Fruit fly (Drosophila melanogaster) whole organism: ENCODE data around the gene Cln7.

Source experiments
- EcR ChIP-seq, 2 experiments: fragments of >200 bp; optimal IDR thresholded peaks; 2 replicates each; lab custom pipeline; 2017; ENCODE audit warnings: missing biosample characterization in 2 of 2, missing genetic modification characterization in 2 of 2, missing genetic modification reagents in 2 of 2
- psq ChIP-seq: fragments of >200 bp; optimal IDR thresholded peaks from 2 replicates; lab custom pipeline; 2017

DNA sequence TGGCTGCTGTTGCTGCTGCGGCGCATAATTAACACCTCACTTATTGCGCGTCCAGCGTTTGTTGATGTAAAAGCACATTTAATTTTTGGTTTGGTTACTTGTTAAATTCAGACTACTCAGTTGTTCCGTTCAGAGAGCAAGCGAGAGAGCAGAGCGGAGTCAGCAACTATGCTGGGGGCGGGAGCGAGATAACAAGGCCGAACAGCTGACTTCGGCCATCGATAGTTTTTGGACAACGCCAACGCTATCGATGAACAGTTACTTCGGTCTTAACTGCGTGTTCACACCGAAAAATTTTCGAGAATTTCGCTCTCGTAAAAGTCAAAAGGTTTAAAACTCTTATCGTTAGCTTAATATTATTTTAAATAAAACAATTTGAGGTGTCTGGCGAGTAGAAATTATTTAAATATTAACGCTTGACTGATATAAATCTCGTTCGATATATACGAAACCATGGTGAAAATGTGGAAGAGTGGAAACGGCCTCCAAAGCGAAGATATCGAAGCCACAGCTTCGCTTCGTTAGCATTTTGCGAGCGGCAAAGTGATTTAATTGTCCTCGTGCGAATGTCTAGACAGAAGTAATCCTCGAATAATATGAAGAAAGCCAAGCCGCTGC, 36.5 kb upstream of the Cln7 start, which contains the start of the genes SMSr and smid:
- TF ChIP-seq EcR (GFP tag; optimal IDR thresholded peaks at IDR 0.05; lab: Kevin White, UChicago) (no peak), psq (no peak)
